Fruit fly (Drosophila melanogaster) whole organism, wandering third instar larva: Measurements from ENCODE around the gene Men.

Experiments used
- CrebA ChIP-seq: fragments of 200-800 bp; sonication (Bioruptor generic); optimal IDR thresholded peaks from 2 replicates; lab custom pipeline; 2016; ENCODE audit warnings: missing biosample characterization, mild to moderate bottlenecking, missing genetic modification characterization, borderline replicate concordance
- Dif ChIP-seq: fragments of 200-275, 200-300 bp; sonication (Bioruptor generic); optimal IDR thresholded peaks from 2 replicates; lab custom pipeline; 2018; ENCODE audit warnings: missing biosample characterization, missing genetic modification characterization; ENCODE audit not compliant: partially characterized antibody
- Myc ChIP-seq: fragments of >200 bp; optimal IDR thresholded peaks from 2 replicates; lab custom pipeline; 2017
- dl ChIP-seq, 2 experiments: fragments of 175-275, 200-275 bp in 1 of 2; fragments of 200-275 bp in 1 of 2; sonication (Bioruptor generic); optimal IDR thresholded peaks; lab custom pipeline; 2018; ENCODE audit warnings: mild to moderate bottlenecking in 2 of 2, missing biosample characterization in 2 of 2, missing genetic modification characterization in 2 of 2, moderate library complexity in 2 of 2; ENCODE audit not compliant: partially characterized antibody in 2 of 2, insufficient read depth in 1 of 2
- dmrt93B ChIP-seq: fragments of 200-800 bp; sonication (Bioruptor generic); optimal IDR thresholded peaks from 2 replicates; lab custom pipeline; 2018; ENCODE audit warnings: missing biosample characterization, mild to moderate bottlenecking, missing genetic modification characterization
- ey ChIP-seq: fragments of 200-800 bp; sonication (Bioruptor generic); optimal IDR thresholded peaks from 2 replicates; lab custom pipeline; 2016; ENCODE audit warnings: missing biosample characterization, missing genetic modification characterization
- h ChIP-seq: fragments of 200-800 bp; sonication (Bioruptor generic); optimal IDR thresholded peaks from 3 replicates; lab custom pipeline; 2016; ENCODE audit warnings: missing biosample characterization, mild to moderate bottlenecking, missing genetic modification characterization
- psq ChIP-seq: fragments of 200-800 bp; sonication (Bioruptor generic); optimal IDR thresholded peaks from 3 replicates; lab custom pipeline; 2017; ENCODE audit warnings: missing biosample characterization, mild to moderate bottlenecking, missing genetic modification characterization, moderate library complexity
- sv ChIP-seq: fragments of 200-800 bp; sonication (Bioruptor generic); optimal IDR thresholded peaks from 3 replicates; lab custom pipeline; 2016; ENCODE audit warnings: missing biosample characterization, missing genetic modification characterization
- usp ChIP-seq: fragments of >200 bp; optimal IDR thresholded peaks from 2 replicates; lab custom pipeline; 2017; ENCODE audit warnings: missing biosample characterization, missing genetic modification characterization

DNA sequence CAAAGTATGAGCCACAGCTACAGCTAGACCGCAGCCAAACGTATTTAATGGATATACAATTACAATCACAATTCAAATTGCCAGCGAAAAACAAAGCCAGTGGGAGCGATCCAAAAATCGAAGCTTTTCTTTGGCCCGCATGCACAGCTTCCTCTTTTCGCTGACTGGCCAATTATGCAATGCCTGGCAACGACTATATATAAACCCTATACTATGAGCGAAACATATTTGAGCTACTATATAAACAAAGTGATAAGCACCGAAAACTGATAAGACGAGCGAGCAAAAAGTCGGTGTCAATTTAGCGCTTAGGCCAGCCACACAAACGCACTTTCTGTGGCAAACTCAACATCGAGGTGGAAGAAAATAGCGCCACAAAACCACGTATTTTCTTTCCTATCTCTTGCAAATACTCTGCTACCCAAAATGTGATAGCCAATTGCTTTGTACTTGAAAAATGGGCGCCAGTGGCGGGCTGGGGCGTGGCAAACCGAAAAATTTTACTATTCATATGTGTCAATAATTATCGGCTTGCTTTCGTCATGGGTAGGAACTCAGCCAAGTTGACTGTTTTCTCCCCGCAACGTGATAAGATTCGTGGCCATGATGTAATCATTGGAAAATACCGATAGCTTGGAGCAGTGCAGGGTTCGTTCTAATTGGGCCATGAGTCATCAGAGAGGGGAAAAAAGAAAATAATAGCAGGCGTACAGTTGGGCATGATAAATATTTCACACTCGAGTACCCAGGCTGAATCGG, 22.4 kb downstream of the Men start:
- TF ChIP-seq Dif (GFP tag; lab: Kevin White, UChicago) (no peak), psq (GFP tag; lab: Kevin White, UChicago) (no peak), ey (GFP tag; lab: Kevin White, UChicago) (no peak), h (GFP tag; lab: Kevin White, UChicago) (no peak), usp (no peak), dl (GFP tag; optimal IDR thresholded peaks at IDR 0.05; lab: Kevin White, UChicago; ENCODE audit: insufficient read depth in 1 of 2, partially characterized antibody in 2 of 2) (no peak), Myc (no peak), CrebA (GFP tag; lab: Kevin White, UChicago) (no peak), dmrt93B (GFP tag; lab: Kevin White, UChicago) (no peak), sv (GFP tag; lab: Kevin White, UChicago) (no peak)
